Worm (Caenorhabditis elegans) whole organism, midembryonic: Measurements from ENCODE around the gene W05H7.1.

Experiments
- cog-1 ChIP-seq: sonication (generic microtip); optimal IDR thresholded peaks from 2 replicates; lab custom pipeline; 2016; ENCODE audit warnings: missing genetic modification characterization, missing compliant biosample characterization
- med-1 ChIP-seq: sonication (generic microtip); optimal IDR thresholded peaks from 2 replicates; lab custom pipeline; 2017; ENCODE audit warnings: missing genetic modification characterization, mild to moderate bottlenecking, missing compliant biosample characterization, antibody characterized with exemption, missing genetic modification reagents; ENCODE audit not compliant: insufficient read depth
- ztf-29 ChIP-seq: fragments of 200-800 bp; sonication (Bioruptor generic); IDR thresholded peaks from 2 replicates; pipeline ENCODE4 v1.3.6; 2022; ENCODE audit warnings: missing genetic modification reagents, missing genetic modification characterization, missing compliant biosample characterization

ce11 chrX:1501752-1502151, 51.2 kb downstream of the W05H7.1 start, which contains the start of gene F09E10.7:
- TF ChIP-seq cog-1 (tag; lab: Kevin White, UChicago) = no peak
- TF ChIP-seq ztf-29 (GFP tag; lab: Robert Waterston, UW) = no peak
- TF ChIP-seq med-1 (GFP tag; lab: Kevin White, UChicago) = no peak
